Fruit fly (Drosophila melanogaster): Measurements from ENCODE around the gene CG15642.

CG15642 gene

dm6 chrX:15482236-15482660 is 14.7 kb upstream of the CG15642 start, which contains the start of gene CG6340:
CG6340 (plus strand) TSS chrX:15482374.
- TF ChIP-seq CG10348 (GFP tag; IDR thresholded peaks at IDR 0.05) (no peak), rn (GFP tag; IDR thresholded peaks at IDR 0.05) (no peak), CG17806 (tag; optimal IDR thresholded peaks at IDR 0.05) (no peak), EcR (GFP tag; optimal IDR thresholded peaks at IDR 0.05) (no peak), CG14655 (GFP tag; optimal IDR thresholded peaks at IDR 0.05) (no peak), CG34367 (tag; optimal IDR thresholded peaks at IDR 0.05) (no peak), CG12605 (GFP tag; IDR thresholded peaks at IDR 0.05) (no peak), CG9948 (tag; optimal IDR thresholded peaks at IDR 0.05) (no peak), gl (tag; optimal IDR thresholded peaks at IDR 0.05) (no peak), CG32121 (GFP tag; IDR thresholded peaks at IDR 0.05) (no peak), CG8159 (tag; optimal IDR thresholded peaks at IDR 0.05) (peak; percentile 37), Pif1B (GFP tag; optimal IDR thresholded peaks at IDR 0.05) (no peak), fd96Ca (GFP tag; IDR thresholded peaks at IDR 0.05) (no peak), Pif1A (GFP tag; optimal IDR thresholded peaks at IDR 0.05) (no peak), CG15710 (tag; optimal IDR thresholded peaks at IDR 0.05) (peak; percentile 17), D1 (tag; optimal IDR thresholded peaks at IDR 0.05) (no peak), Snoo (tag; optimal IDR thresholded peaks at IDR 0.05) (no peak), CG4496 (GFP tag; IDR thresholded peaks at IDR 0.05) (0 out of 3 replicates have a peak, but pooled peaks have one; percentile 18), Ets98B (GFP tag; IDR thresholded peaks at IDR 0.05) (no peak), CG13204 (GFP tag; optimal IDR thresholded peaks at IDR 0.05) (no peak), CG8301 (tag; optimal IDR thresholded peaks at IDR 0.05) (peak; percentile 6)

dm6 chrX:15475791-15476190 is 8.2 kb upstream of the CG15642 start, which contains the start of gene CG6324:
CG6324 (plus strand) TSS chrX:15476091.
- no peak for TF ChIP-seq Ets98B (GFP tag; IDR thresholded peaks at IDR 0.05)
- TF ChIP-seq CG8301 (tag; optimal IDR thresholded peaks at IDR 0.05) = no peak
- TF ChIP-seq CG8159 (tag; optimal IDR thresholded peaks at IDR 0.05) = no peak
- no peak for TF ChIP-seq CG10348 (GFP tag; IDR thresholded peaks at IDR 0.05)
- no peak for TF ChIP-seq CG9948 (tag; optimal IDR thresholded peaks at IDR 0.05)
- no peak for TF ChIP-seq CG34367 (tag; optimal IDR thresholded peaks at IDR 0.05)
- no peak for TF ChIP-seq EcR (GFP tag; optimal IDR thresholded peaks at IDR 0.05)
- no peak for TF ChIP-seq Snoo (tag; optimal IDR thresholded peaks at IDR 0.05)
- no peak for TF ChIP-seq rn (GFP tag; IDR thresholded peaks at IDR 0.05)
- no peak for TF ChIP-seq gl (tag; optimal IDR thresholded peaks at IDR 0.05)
- no peak for TF ChIP-seq CG13204 (GFP tag; optimal IDR thresholded peaks at IDR 0.05)
- no peak for TF ChIP-seq Pif1B (GFP tag; optimal IDR thresholded peaks at IDR 0.05)
- TF ChIP-seq CG32121 (GFP tag; IDR thresholded peaks at IDR 0.05) = no peak
- TF ChIP-seq CG12605 (GFP tag; IDR thresholded peaks at IDR 0.05) = no peak
- no peak for TF ChIP-seq CG15710 (tag; optimal IDR thresholded peaks at IDR 0.05)
- no peak for TF ChIP-seq D1 (tag; optimal IDR thresholded peaks at IDR 0.05)

dm6 chrX:15475367-15475789 is 7.8 kb upstream of the CG15642 start, which contains the start of gene mh:
mh (minus strand) TSS chrX:15475400.
- peak; percentile 20; the same call in 1 of the 2 replicates for TF ChIP-seq CG32121 (GFP tag; IDR thresholded peaks at IDR 0.05)
- TF ChIP-seq CG8301 (tag; optimal IDR thresholded peaks at IDR 0.05) = no peak

DNA sequence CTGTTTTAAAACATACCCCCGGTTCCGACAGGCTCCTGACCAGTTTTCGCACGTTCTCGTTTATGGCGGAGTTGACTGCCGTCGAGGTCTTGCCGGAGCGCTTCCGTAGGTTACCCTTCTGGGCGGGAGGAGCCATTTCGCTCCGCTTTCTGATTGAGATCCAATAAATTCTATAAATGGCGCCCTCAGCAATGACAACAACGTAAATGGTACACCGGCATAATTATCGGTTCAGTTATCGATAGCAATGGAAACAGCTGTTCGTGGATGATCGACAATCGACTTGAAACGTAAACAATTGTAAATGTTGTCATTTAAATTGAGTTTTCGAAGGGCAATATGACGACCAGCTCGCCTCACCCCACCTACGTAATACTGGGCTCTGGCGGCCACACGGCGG is 4.3 kb upstream of the CG15642 start, which contains the start of the genes Grip128 and Alg14:
TSS of gene Grip128 (minus strand) at position 216 of the 400 bp plus-strand sequence.
TSS of gene Alg14 (plus strand) at position 261 of the 400 bp plus-strand sequence.
- TF ChIP-seq fd96Ca (GFP tag; IDR thresholded peaks at IDR 0.05) = no peak
- no peak for TF ChIP-seq CG17806 (tag; optimal IDR thresholded peaks at IDR 0.05)
- no peak for TF ChIP-seq CG13204 (GFP tag; optimal IDR thresholded peaks at IDR 0.05)
- TF ChIP-seq CG4496 (GFP tag; IDR thresholded peaks at IDR 0.05) = no peak
- TF ChIP-seq gl (tag; optimal IDR thresholded peaks at IDR 0.05) = no peak

dm6 chrX:15465410-15465809 is 2.1 kb downstream of the CG15642 start:
- 0 out of 3 replicates have a peak, but pooled peaks have one; percentile 43 for TF ChIP-seq fd96Ca (GFP tag; IDR thresholded peaks at IDR 0.05)
- peak; percentile 93 for TF ChIP-seq CG4496 (GFP tag; IDR thresholded peaks at IDR 0.05)
- TF ChIP-seq CG32121 (GFP tag; IDR thresholded peaks at IDR 0.05) = 0 out of 2 replicates have a peak, but pooled peaks have one; percentile 30
- TF ChIP-seq gl (tag; optimal IDR thresholded peaks at IDR 0.05) = no peak
- TF ChIP-seq EcR (GFP tag; optimal IDR thresholded peaks at IDR 0.05) = peak; percentile 70
- TF ChIP-seq CG17806 (tag; optimal IDR thresholded peaks at IDR 0.05) = no peak
- TF ChIP-seq Pif1A (GFP tag; optimal IDR thresholded peaks at IDR 0.05) = no peak

- TF ChIP-seq Snoo (tag; optimal IDR thresholded peaks at IDR 0.05) = no peak
- TF ChIP-seq CG12605 (GFP tag; IDR thresholded peaks at IDR 0.05) = no peak
- TF ChIP-seq CG8159 (tag; optimal IDR thresholded peaks at IDR 0.05) = no peak
- TF ChIP-seq fd96Ca (GFP tag; IDR thresholded peaks at IDR 0.05) = no peak
- TF ChIP-seq CG14655 (GFP tag; optimal IDR thresholded peaks at IDR 0.05) = no peak
- TF ChIP-seq Ets98B (GFP tag; IDR thresholded peaks at IDR 0.05) = no peak
- no peak for TF ChIP-seq EcR (GFP tag; optimal IDR thresholded peaks at IDR 0.05)
- TF ChIP-seq D1 (tag; optimal IDR thresholded peaks at IDR 0.05) = no peak
- no peak for TF ChIP-seq CG4496 (GFP tag; IDR thresholded peaks at IDR 0.05)
- TF ChIP-seq CG10348 (GFP tag; IDR thresholded peaks at IDR 0.05) = no peak
- no peak for TF ChIP-seq CG9948 (tag; optimal IDR thresholded peaks at IDR 0.05)
- TF ChIP-seq Pif1B (GFP tag; optimal IDR thresholded peaks at IDR 0.05) = no peak
- no peak for TF ChIP-seq CG15710 (tag; optimal IDR thresholded peaks at IDR 0.05)
- no peak for TF ChIP-seq Pif1A (GFP tag; optimal IDR thresholded peaks at IDR 0.05)
- TF ChIP-seq gl (tag; optimal IDR thresholded peaks at IDR 0.05) = no peak
- TF ChIP-seq CG13204 (GFP tag; optimal IDR thresholded peaks at IDR 0.05) = no peak
- TF ChIP-seq rn (GFP tag; IDR thresholded peaks at IDR 0.05) = no peak
- TF ChIP-seq CG8301 (tag; optimal IDR thresholded peaks at IDR 0.05) = no peak
- no peak for TF ChIP-seq CG17806 (tag; optimal IDR thresholded peaks at IDR 0.05)
- TF ChIP-seq CG34367 (tag; optimal IDR thresholded peaks at IDR 0.05) = no peak
Measured at dm6 chrX:15464531-15464930, 3.0 kb downstream of the CG15642 start.

Measured in whole organism, pupa.